Worm (Caenorhabditis elegans) whole organism, young adult: Measurements from ENCODE around the gene F38A5.22.

Experiments
- B0019.2 ChIP-seq: fragments of 200-800 bp; sonication (Bioruptor generic); conservative IDR thresholded peaks from 2 replicates; pipeline ENCODE4 v1.3.6; 2022; ENCODE audit warnings: missing genetic modification reagents, missing genetic modification characterization, missing compliant biosample characterization
- B0035.1 ChIP-seq: sonication (generic microtip); optimal IDR thresholded peaks from 2 replicates; lab custom pipeline; 2016; ENCODE audit warnings: missing genetic modification characterization, mild to moderate bottlenecking, missing compliant biosample characterization, missing genotype, missing genetic modification reagents
- C17E4.6 ChIP-seq: fragments of 200-800 bp; sonication (Bioruptor generic); IDR thresholded peaks from 2 replicates; pipeline ENCODE4 v1.3.6; 2022; ENCODE audit warnings: missing genetic modification reagents, missing genetic modification characterization, missing compliant biosample characterization
- F10E7.11 ChIP-seq: sonication (generic microtip); optimal IDR thresholded peaks from 2 replicates; lab custom pipeline; 2017; ENCODE audit warnings: mild to moderate bottlenecking, missing genetic modification characterization, moderate library complexity, missing compliant biosample characterization
- F39B2.1 ChIP-seq: fragments of 200-800 bp; sonication (Bioruptor generic); IDR thresholded peaks from 2 replicates; pipeline ENCODE4 v1.3.6; 2022; ENCODE audit warnings: missing genetic modification reagents, missing genetic modification characterization, missing compliant biosample characterization
- F49E8.2 ChIP-seq: sonication (generic microtip); optimal IDR thresholded peaks from 3 replicates; lab custom pipeline; 2017; ENCODE audit warnings: missing genetic modification characterization, mild to moderate bottlenecking, missing compliant biosample characterization, antibody characterized with exemption, moderate library complexity; ENCODE audit not compliant: insufficient read depth
- F52B5.7 ChIP-seq: sonication (generic microtip); optimal IDR thresholded peaks from 2 replicates; lab custom pipeline; 2016; ENCODE audit warnings: mild to moderate bottlenecking, missing genetic modification characterization, missing compliant biosample characterization
- Y53F4B.3 ChIP-seq: fragments of 200-800 bp; sonication (Bioruptor generic); IDR thresholded peaks from 2 replicates; pipeline ENCODE4 v1.3.6; 2022; ENCODE audit warnings: missing genetic modification reagents, missing genetic modification characterization, missing compliant biosample characterization
- Y95B8A.8 ChIP-seq: fragments of 200-800 bp; sonication (Bioruptor generic); IDR thresholded peaks from 2 replicates; pipeline ENCODE4 v1.3.6; 2022; ENCODE audit warnings: missing genetic modification reagents, missing genetic modification characterization, missing compliant biosample characterization
- aptf-2 ChIP-seq: fragments of 200-800 bp; sonication (Bioruptor generic); conservative IDR thresholded peaks from 2 replicates; pipeline ENCODE4 v1.3.6; 2022; ENCODE audit warnings: missing genetic modification reagents, missing genetic modification characterization, missing compliant biosample characterization
- aptf-3 ChIP-seq: fragments of 200-800 bp; sonication (Bioruptor generic); IDR thresholded peaks from 2 replicates; pipeline ENCODE4 v1.3.6; 2022; ENCODE audit warnings: missing genetic modification characterization, missing compliant biosample characterization
- athp-1 ChIP-seq: sonication (generic microtip); optimal IDR thresholded peaks from 2 replicates; lab custom pipeline; 2017; ENCODE audit warnings: mild to moderate bottlenecking, missing genetic modification characterization, missing compliant biosample characterization
- attf-3 ChIP-seq: fragments of 200-800 bp; sonication (Bioruptor generic); conservative IDR thresholded peaks from 2 replicates; pipeline ENCODE4 v1.3.6; 2022; ENCODE audit warnings: missing genetic modification reagents, missing genetic modification characterization, missing compliant biosample characterization
- attf-5 ChIP-seq: fragments of 200-800 bp; sonication (Bioruptor generic); optimal IDR thresholded peaks from 2 replicates; lab custom pipeline; 2018; ENCODE audit warnings: mild to moderate bottlenecking, missing genetic modification characterization, missing compliant biosample characterization
- ccch-3 ChIP-seq: fragments of 200-800 bp; sonication (Bioruptor generic); optimal IDR thresholded peaks from 2 replicates; lab custom pipeline; 2018; ENCODE audit warnings: mild to moderate bottlenecking, missing genetic modification characterization, missing compliant biosample characterization
- ceh-58 ChIP-seq: fragments of 200-800 bp; sonication (Bioruptor generic); IDR thresholded peaks from 2 replicates; pipeline ENCODE4 v1.3.6; 2022; ENCODE audit warnings: missing genetic modification characterization, missing compliant biosample characterization
- ceh-79 ChIP-seq: sonication (generic microtip); optimal IDR thresholded peaks from 2 replicates; lab custom pipeline; 2017; ENCODE audit warnings: mild to moderate bottlenecking, missing genetic modification characterization, missing compliant biosample characterization
- efl-1 ChIP-seq: fragments of 150-350 bp; optimal IDR thresholded peaks from 2 replicates; lab custom pipeline; 2014; ENCODE audit warnings: missing biosample characterization, missing genetic modification reagents, missing genetic modification characterization
- fkh-3 ChIP-seq: sonication (generic microtip); optimal IDR thresholded peaks from 2 replicates; lab custom pipeline; 2016; ENCODE audit warnings: mild to moderate bottlenecking, missing genetic modification characterization, missing compliant biosample characterization
- hmg-20 ChIP-seq: fragments of 200-800 bp; sonication (Bioruptor generic); IDR thresholded peaks from 2 replicates; pipeline ENCODE4 v1.3.6; 2022; ENCODE audit warnings: missing genetic modification reagents, missing genetic modification characterization, missing compliant biosample characterization
- hrde-1 ChIP-seq: sonication (generic microtip); optimal IDR thresholded peaks from 2 replicates; lab custom pipeline; 2016; ENCODE audit warnings: missing genetic modification characterization, mild to moderate bottlenecking, missing compliant biosample characterization, moderate library complexity, missing genotype, missing genetic modification reagents, borderline replicate concordance
- hsf-1 ChIP-seq: fragments of 200-800 bp; sonication (Bioruptor generic); IDR thresholded peaks from 2 replicates; pipeline ENCODE4 v1.3.6; 2022; ENCODE audit warnings: missing genetic modification reagents, missing genetic modification characterization, missing compliant biosample characterization
- lin-26 ChIP-seq: fragments of 200-800 bp; sonication (Bioruptor generic); IDR thresholded peaks from 2 replicates; pipeline ENCODE4 v1.3.6; 2022; ENCODE audit warnings: missing genetic modification reagents, missing genetic modification characterization, missing compliant biosample characterization
- lin-35 ChIP-seq, 3 experiments: fragments of 150-350 bp in 2 of 3; sonication (generic microtip) in 1 of 3; optimal IDR thresholded peaks; 2 replicates each; lab custom pipeline; 2014 to 2018; ENCODE audit warnings: missing biosample characterization in 3 of 3, missing genetic modification characterization in 3 of 3, missing genetic modification reagents in 3 of 3
- lin-40 ChIP-seq: sonication (generic microtip); optimal IDR thresholded peaks from 2 replicates; lab custom pipeline; 2016; ENCODE audit warnings: missing genetic modification characterization, mild to moderate bottlenecking, missing compliant biosample characterization, missing genotype, missing genetic modification reagents
- lin-54 ChIP-seq: fragments of 200-800 bp; sonication (Bioruptor generic); optimal IDR thresholded peaks from 2 replicates; lab custom pipeline; 2018; ENCODE audit warnings: mild to moderate bottlenecking, missing genetic modification characterization, missing compliant biosample characterization
- lsl-1 ChIP-seq: fragments of 200-800 bp; sonication (Bioruptor generic); optimal IDR thresholded peaks from 2 replicates; lab custom pipeline; 2018; ENCODE audit warnings: mild to moderate bottlenecking, missing genetic modification characterization, moderate library complexity, missing compliant biosample characterization
- lsy-27 ChIP-seq: sonication (generic microtip); optimal IDR thresholded peaks from 2 replicates; lab custom pipeline; 2017; ENCODE audit warnings: missing genetic modification characterization, mild to moderate bottlenecking, missing compliant biosample characterization, antibody characterized with exemption, missing genotype, borderline replicate concordance; ENCODE audit not compliant: insufficient read depth
- madf-3 ChIP-seq: fragments of 200-800 bp; sonication (Bioruptor generic); IDR thresholded peaks from 2 replicates; pipeline ENCODE4 v1.3.6; 2022; ENCODE audit warnings: missing genetic modification reagents, missing genetic modification characterization, missing compliant biosample characterization
- madf-6 ChIP-seq: fragments of 200-800 bp; sonication (Bioruptor generic); IDR thresholded peaks from 2 replicates; pipeline ENCODE4 v1.3.6; 2022; ENCODE audit warnings: missing genetic modification reagents, missing genetic modification characterization, missing compliant biosample characterization
- mcd-1 ChIP-seq: fragments of 200-800 bp; sonication (Bioruptor generic); IDR thresholded peaks from 2 replicates; pipeline ENCODE4 v1.3.6; 2022; ENCODE audit warnings: missing genetic modification reagents, missing genetic modification characterization, missing compliant biosample characterization
- mel-28 ChIP-seq: sonication (generic microtip); optimal IDR thresholded peaks from 2 replicates; lab custom pipeline; 2016; ENCODE audit warnings: borderline replicate concordance, mild to moderate bottlenecking, missing genetic modification characterization, missing compliant biosample characterization
- nfya-1 ChIP-seq: sonication (generic microtip); optimal IDR thresholded peaks from 2 replicates; lab custom pipeline; 2017; ENCODE audit warnings: antibody characterized with exemption, missing compliant biosample characterization, missing genetic modification characterization, borderline replicate concordance; ENCODE audit not compliant: insufficient read depth
- nfya-2 ChIP-seq: fragments of 200-800 bp; sonication (Bioruptor generic); IDR thresholded peaks from 2 replicates; pipeline ENCODE4 v1.3.6; 2022; ENCODE audit warnings: missing genetic modification reagents, missing genetic modification characterization, missing compliant biosample characterization
- nfyb-1 ChIP-seq: fragments of 200-800 bp; sonication (Bioruptor generic); IDR thresholded peaks from 2 replicates; pipeline ENCODE4 v1.3.6; 2022; ENCODE audit warnings: missing genetic modification reagents, missing genetic modification characterization, missing compliant biosample characterization
- rcor-1 ChIP-seq: fragments of 200-800 bp; sonication (Bioruptor generic); IDR thresholded peaks from 2 replicates; pipeline ENCODE4 v1.3.6; 2022; ENCODE audit warnings: missing genetic modification reagents, missing genetic modification characterization, missing compliant biosample characterization
- rec-8 ChIP-seq, 2 experiments: sonication (generic microtip); optimal IDR thresholded peaks; 2 replicates each; lab custom pipeline; 2016; ENCODE audit warnings: mild to moderate bottlenecking in 2 of 2, missing genetic modification characterization in 2 of 2, missing genetic modification reagents in 2 of 2, missing genotype in 2 of 2, missing biosample characterization in 1 of 2, missing compliant biosample characterization in 1 of 2, moderate library complexity in 1 of 2
- snpc-1.3 ChIP-seq: sonication (generic microtip); optimal IDR thresholded peaks from 2 replicates; lab custom pipeline; 2017; ENCODE audit warnings: missing genetic modification characterization, mild to moderate bottlenecking, missing compliant biosample characterization, antibody characterized with exemption, moderate library complexity, missing genotype, missing genetic modification reagents; ENCODE audit not compliant: insufficient read depth
- snpc-4 ChIP-seq, 5 experiments: fragments of 150-350 bp in 1 of 5; sonication (generic microtip) in 4 of 5; optimal IDR thresholded peaks; 2 replicates each; lab custom pipeline; 2014 to 2018; ENCODE audit warnings: missing genetic modification characterization in 5 of 5, missing biosample characterization in 3 of 5, antibody characterized with exemption in 2 of 5, mild to moderate bottlenecking in 2 of 5, missing compliant biosample characterization in 2 of 5, missing genotype in 2 of 5, moderate library complexity in 2 of 5, missing genetic modification reagents in 1 of 5
- tbp1 ChIP-seq: fragments of 200-800 bp; sonication (Bioruptor generic); optimal IDR thresholded peaks from 2 replicates; lab custom pipeline; 2018; ENCODE audit warnings: mild to moderate bottlenecking, missing genetic modification characterization, missing compliant biosample characterization
- tlf-1 ChIP-seq: fragments of 200-800 bp; sonication (Bioruptor generic); optimal IDR thresholded peaks from 2 replicates; lab custom pipeline; 2018; ENCODE audit warnings: mild to moderate bottlenecking, missing genetic modification characterization, missing compliant biosample characterization
- unc-130 ChIP-seq: sonication (generic microtip); optimal IDR thresholded peaks from 2 replicates; lab custom pipeline; 2016; ENCODE audit warnings: missing genetic modification reagents, missing genetic modification characterization, missing compliant biosample characterization
- zfh-2 ChIP-seq: fragments of 200-800 bp; sonication (Bioruptor generic); conservative IDR thresholded peaks from 2 replicates; pipeline ENCODE4 v1.3.6; 2022; ENCODE audit warnings: missing genetic modification reagents, missing genetic modification characterization, missing compliant biosample characterization
- zim-3 ChIP-seq: sonication (generic microtip); optimal IDR thresholded peaks from 2 replicates; lab custom pipeline; 2017; ENCODE audit warnings: mild to moderate bottlenecking, missing genetic modification characterization, moderate library complexity, missing compliant biosample characterization
- ztf-28 ChIP-seq: fragments of 200-800 bp; sonication (Bioruptor generic); IDR thresholded peaks from 2 replicates; pipeline ENCODE4 v1.3.6; 2022; ENCODE audit warnings: missing genetic modification reagents, missing genetic modification characterization, missing compliant biosample characterization

The F38A5.22 gene

ce11 chrIV:6555388-6556330 is 40.1 kb downstream of the F38A5.22 start, which contains the start of gene paqr-1:
paqr-1 (minus strand) TSS chrIV:6555438.
- TF ChIP-seq efl-1: peak; percentile 12
- TF ChIP-seq mcd-1: no peak; the same call in 1 of the 2 replicates
- TF ChIP-seq lsy-27: no peak
- no peak for TF ChIP-seq ceh-79 (tag; lab: Kevin White, UChicago)
- no peak for TF ChIP-seq nfyb-1
- no peak for TF ChIP-seq aptf-2 (GFP tag; lab: Robert Waterston, UW)
- TF ChIP-seq zfh-2: no peak
- TF ChIP-seq B0019.2 (GFP tag; lab: Robert Waterston, UW): no peak
- TF ChIP-seq lin-26 (GFP tag; lab: Robert Waterston, UW): no peak
- no peak for TF ChIP-seq unc-130
- no peak for TF ChIP-seq F49E8.2 (tag; lab: Kevin White, UChicago)
- no peak for TF ChIP-seq nfya-1
- TF ChIP-seq madf-3 (GFP tag; lab: Robert Waterston, UW): no peak
- TF ChIP-seq ceh-58 (GFP tag; lab: Robert Waterston, UW): no peak
- no peak for TF ChIP-seq Y53F4B.3 (GFP tag; lab: Robert Waterston, UW)
- TF ChIP-seq rcor-1 (GFP tag; lab: Robert Waterston, UW): no peak
- no peak for TF ChIP-seq C17E4.6 (GFP tag; lab: Robert Waterston, UW)
- no peak for TF ChIP-seq tlf-1 (GFP tag; lab: Kevin White, UChicago)
- no peak for TF ChIP-seq aptf-3 (GFP tag; lab: Robert Waterston, UW)
- TF ChIP-seq hrde-1: no peak
- no peak for TF ChIP-seq lsl-1
- no peak for TF ChIP-seq Y95B8A.8
- TF ChIP-seq attf-5 (GFP tag; lab: Kevin White, UChicago): peak; percentile 7
- TF ChIP-seq lin-54 (GFP tag; lab: Kevin White, UChicago): peak; percentile 31
- TF ChIP-seq snpc-1.3 (tag; lab: Kevin White, UChicago): no peak
- peak; percentile 1 for TF ChIP-seq tbp1
- TF ChIP-seq snpc-4 (GFP tag; optimal IDR thresholded peaks at IDR 0.05; lab: Kevin White, UChicago): no peak
- TF ChIP-seq snpc-4 (tag; optimal IDR thresholded peaks at IDR 0.05; lab: Kevin White, UChicago): peak in 1 of 4 experiments; percentile 21
- no peak for TF ChIP-seq F52B5.7 (tag; lab: Kevin White, UChicago)
- no peak for TF ChIP-seq F10E7.11 (tag; lab: Kevin White, UChicago)
- TF ChIP-seq lin-40 (tag; lab: Kevin White, UChicago): no peak
- TF ChIP-seq nfya-2 (GFP tag; lab: Robert Waterston, UW): no peak
- TF ChIP-seq lin-35 (GFP tag; optimal IDR thresholded peaks at IDR 0.05; lab: Kevin White, UChicago): peak in 1 of 3 experiments; percentile 67
- no peak for TF ChIP-seq hmg-20 (GFP tag; lab: Robert Waterston, UW)
- no peak for TF ChIP-seq F39B2.1 (GFP tag; lab: Robert Waterston, UW)
- no peak for TF ChIP-seq zim-3
- no peak for TF ChIP-seq madf-6
- TF ChIP-seq ztf-28 (GFP tag; lab: Robert Waterston, UW): no peak
- TF ChIP-seq hsf-1 (GFP tag; lab: Robert Waterston, UW): no peak
- TF ChIP-seq ccch-3 (GFP tag; lab: Kevin White, UChicago): no peak
- TF ChIP-seq rec-8 (tag; optimal IDR thresholded peaks at IDR 0.05; lab: Kevin White, UChicago): no peak
- no peak for TF ChIP-seq athp-1
- TF ChIP-seq attf-3: no peak
- no peak for TF ChIP-seq fkh-3 (tag; lab: Kevin White, UChicago)
- TF ChIP-seq mel-28 (tag; lab: Kevin White, UChicago): no peak
- no peak for TF ChIP-seq B0035.1 (tag; lab: Kevin White, UChicago)
